Worm (Caenorhabditis elegans): ENCODE results near the gene Y32B12C.1.

Gene Y32B12C.1

DNA sequence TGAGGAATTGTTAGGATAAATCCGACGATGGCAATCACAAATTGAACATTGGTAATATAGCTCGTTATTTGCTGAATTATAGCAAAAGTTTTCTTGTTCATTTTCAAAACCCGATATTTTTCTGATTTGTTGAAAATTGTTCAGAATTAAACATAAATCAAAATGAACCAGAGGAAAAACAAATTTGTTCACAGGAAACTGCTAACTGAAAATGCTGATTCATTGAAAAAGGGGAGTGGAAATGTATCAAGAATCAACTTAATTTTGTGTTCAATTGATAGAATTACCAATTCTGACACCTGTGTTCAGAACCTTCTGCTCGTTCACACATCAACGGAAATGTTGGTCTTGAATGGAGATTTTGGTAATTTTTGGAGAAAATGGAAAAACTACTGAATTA, 37.1 kb downstream of the Y32B12C.1 start, which contains the start of gene srw-77:
Gene srw-77 (minus strand): TSS at position 101 of the 400 bp plus-strand sequence.
- no peak for TF ChIP-seq tag-97 (GFP tag; IDR thresholded peaks at IDR 0.05)
- TF ChIP-seq F10B5.3 (tag; optimal IDR thresholded peaks at IDR 0.05): no peak
- TF ChIP-seq T20F7.1 (GFP tag; optimal IDR thresholded peaks at IDR 0.05): no peak
- TF ChIP-seq snpc-4 (tag; optimal IDR thresholded peaks at IDR 0.05): no peak
- TF ChIP-seq ceh-44 (GFP tag; IDR thresholded peaks at IDR 0.05): no peak
- no peak for TF ChIP-seq lsy-2 (tag; optimal IDR thresholded peaks at IDR 0.05)
- no peak for TF ChIP-seq aha-1 (tag)
- TF ChIP-seq fkh-10 (GFP tag; optimal IDR thresholded peaks at IDR 0.05): no peak
- TF ChIP-seq nhr-28 (tag; optimal IDR thresholded peaks at IDR 0.05): no peak
- TF ChIP-seq unc-62 (GFP tag; optimal IDR thresholded peaks at IDR 0.05 in 1 of 2): no peak
- no peak for TF ChIP-seq unc-62 (tag; optimal IDR thresholded peaks at IDR 0.05)
- TF ChIP-seq mdl-1 (tag; optimal IDR thresholded peaks at IDR 0.05): no peak
- no peak for TF ChIP-seq set-16 (GFP tag; IDR thresholded peaks at IDR 0.05)
- no peak for TF ChIP-seq nhr-11 (tag; optimal IDR thresholded peaks at IDR 0.05)
- TF ChIP-seq gei-8 (GFP tag; optimal IDR thresholded peaks at IDR 0.05): no peak
- TF ChIP-seq zip-11 (GFP tag; IDR thresholded peaks at IDR 0.05): no peak
- no peak for TF ChIP-seq Y105C5A.15 (GFP tag; IDR thresholded peaks at IDR 0.05)
- TF ChIP-seq hlh-30 (tag; optimal IDR thresholded peaks at IDR 0.05; ENCODE audit: insufficient read depth): no peak

DNA sequence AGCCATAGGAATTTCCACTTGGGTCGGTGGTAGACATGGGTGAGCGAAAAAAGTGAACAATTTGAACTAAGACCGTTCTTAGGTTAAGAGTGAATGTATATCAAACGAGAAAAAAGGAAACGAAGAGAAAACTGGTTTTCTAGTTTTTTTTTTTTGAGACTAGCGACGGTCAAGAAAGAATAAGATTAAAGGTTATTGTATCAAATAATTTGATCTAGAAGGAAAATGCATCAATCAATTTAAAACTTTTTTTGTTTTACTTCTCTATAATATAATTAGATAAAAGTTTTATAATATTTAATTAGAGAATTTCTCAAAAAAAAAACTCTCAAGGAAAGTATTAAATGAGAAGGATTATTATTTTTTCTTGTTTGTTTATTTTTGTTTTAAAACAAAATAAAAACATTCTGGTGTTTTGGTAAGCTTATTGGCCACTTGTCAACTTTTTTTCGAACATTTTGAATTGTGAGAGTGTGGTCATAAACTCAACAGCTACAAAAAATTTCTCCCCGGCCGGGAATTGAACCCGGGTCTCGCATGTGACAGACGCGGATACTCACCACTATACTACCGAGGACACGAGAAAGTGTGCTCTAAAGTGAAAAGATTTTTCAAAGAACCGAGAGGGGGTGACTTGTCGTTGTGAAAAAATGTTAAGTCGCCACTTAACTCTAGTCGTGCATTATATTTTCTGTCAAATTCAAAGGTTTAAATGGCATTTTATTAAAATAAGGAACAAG, 39.0 kb downstream of the Y32B12C.1 start, which contains the start of gene W06G6.17:
Gene W06G6.17 (minus strand): TSS at position 51 of the 740 bp plus-strand sequence.
- TF ChIP-seq duxl-1 (tag; optimal IDR thresholded peaks at IDR 0.05; ENCODE audit: poor library complexity): peak; percentile 53
- TF ChIP-seq Y48G9A.11 (GFP tag; IDR thresholded peaks at IDR 0.05): 0 out of 2 replicates have a peak, but pooled peaks have one; percentile 23
- TF ChIP-seq egl-43 (GFP tag; IDR thresholded peaks at IDR 0.05): peak; percentile 49; the same call in 1 of the 2 replicates
- no peak for TF ChIP-seq unc-62 (GFP tag; optimal IDR thresholded peaks at IDR 0.05 in 1 of 2)
- no peak for TF ChIP-seq unc-62 (tag; optimal IDR thresholded peaks at IDR 0.05)
- TF ChIP-seq lin-29 (GFP tag; IDR thresholded peaks at IDR 0.05): no peak
- TF ChIP-seq ceh-82 (tag; optimal IDR thresholded peaks at IDR 0.05): no peak
- TF ChIP-seq madf-5 (GFP tag; IDR thresholded peaks at IDR 0.05): 0 out of 4 replicates have a peak, but pooled peaks of 1 of the 2 experiments have one; percentile 49
- TF ChIP-seq hlh-30 (tag; optimal IDR thresholded peaks at IDR 0.05; ENCODE audit: insufficient read depth): peak; percentile 74
- TF ChIP-seq lim-7 (GFP tag; IDR thresholded peaks at IDR 0.05): 0 out of 2 replicates have a peak, but pooled peaks have one; percentile 22
- TF ChIP-seq dmd-8 (GFP tag; IDR thresholded peaks at IDR 0.05): 0 out of 2 replicates have a peak, but pooled peaks have one; percentile 30
- TF ChIP-seq dmd-6 (GFP tag; IDR thresholded peaks at IDR 0.05): peak; percentile 28; the same call in 1 of the 2 replicates
- 0 out of 2 replicates have a peak, but pooled peaks have one; percentile 38 for TF ChIP-seq F26F4.8 (GFP tag; conservative IDR thresholded peaks at IDR 0.05)
- TF ChIP-seq daf-16 (GFP tag; optimal IDR thresholded peaks at IDR 0.05): peak in 1 of 2 experiments; percentile 44
- peak; percentile 44 for TF ChIP-seq daf-16 (tag; optimal IDR thresholded peaks at IDR 0.05)

DNA sequence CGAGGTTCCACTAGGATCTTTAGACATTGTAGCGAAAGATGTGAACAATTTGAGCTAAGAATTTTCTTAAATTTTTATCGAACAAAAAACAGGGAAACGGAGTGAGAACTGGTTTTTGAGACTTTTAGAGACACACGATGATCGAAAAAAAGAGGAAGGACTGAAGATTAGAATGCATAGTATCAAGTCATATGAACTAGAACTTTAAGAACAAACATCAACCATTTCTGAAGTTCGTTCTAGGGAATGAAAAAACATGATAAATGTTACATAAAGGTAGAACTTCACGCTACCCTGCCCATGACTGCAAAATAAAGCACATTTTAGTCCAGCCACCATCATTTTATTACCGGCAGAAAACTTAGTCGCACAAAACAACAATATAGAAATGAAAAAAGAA, 40.0 kb downstream of the Y32B12C.1 start, which contains the start of gene W06G6.9:
Gene W06G6.9 (minus strand): TSS at position 101 of the 400 bp plus-strand sequence.
- TF ChIP-seq ceh-62 (tag; optimal IDR thresholded peaks at IDR 0.05): no peak
- no peak for TF ChIP-seq fkh-10 (GFP tag; optimal IDR thresholded peaks at IDR 0.05)
- no peak for TF ChIP-seq gei-8 (GFP tag; optimal IDR thresholded peaks at IDR 0.05)
- no peak for TF ChIP-seq attf-4 (tag; optimal IDR thresholded peaks at IDR 0.05)
- TF ChIP-seq daf-12 (tag; optimal IDR thresholded peaks at IDR 0.05): no peak
- TF ChIP-seq hif-1 (tag; optimal IDR thresholded peaks at IDR 0.05): no peak
- no peak for TF ChIP-seq ceh-44 (GFP tag; IDR thresholded peaks at IDR 0.05)
- no peak for TF ChIP-seq hlh-30 (tag; optimal IDR thresholded peaks at IDR 0.05; ENCODE audit: insufficient read depth)
- no peak for TF ChIP-seq ceh-28 (tag; optimal IDR thresholded peaks at IDR 0.05)
- no peak for TF ChIP-seq dpl-1 (GFP tag; optimal IDR thresholded peaks at IDR 0.05)
- TF ChIP-seq nhr-25 (tag; optimal IDR thresholded peaks at IDR 0.05; ENCODE audit: borderline replicate concordance, insufficient read depth): no peak
- TF ChIP-seq nhr-42 (GFP tag; IDR thresholded peaks at IDR 0.05): no peak
- TF ChIP-seq daf-19 (GFP tag; conservative IDR thresholded peaks at IDR 0.05): no peak
- TF ChIP-seq dmd-8 (GFP tag; IDR thresholded peaks at IDR 0.05): no peak
- TF ChIP-seq nhr-6 (tag; optimal IDR thresholded peaks at IDR 0.05): no peak
- TF ChIP-seq nhr-10 (tag; optimal IDR thresholded peaks at IDR 0.05): no peak

Measured in whole organism, L4 larva.